Worm (Caenorhabditis elegans): ENCODE results near the gene Y113G7A.13.

Y113G7A.13 gene

DNA sequence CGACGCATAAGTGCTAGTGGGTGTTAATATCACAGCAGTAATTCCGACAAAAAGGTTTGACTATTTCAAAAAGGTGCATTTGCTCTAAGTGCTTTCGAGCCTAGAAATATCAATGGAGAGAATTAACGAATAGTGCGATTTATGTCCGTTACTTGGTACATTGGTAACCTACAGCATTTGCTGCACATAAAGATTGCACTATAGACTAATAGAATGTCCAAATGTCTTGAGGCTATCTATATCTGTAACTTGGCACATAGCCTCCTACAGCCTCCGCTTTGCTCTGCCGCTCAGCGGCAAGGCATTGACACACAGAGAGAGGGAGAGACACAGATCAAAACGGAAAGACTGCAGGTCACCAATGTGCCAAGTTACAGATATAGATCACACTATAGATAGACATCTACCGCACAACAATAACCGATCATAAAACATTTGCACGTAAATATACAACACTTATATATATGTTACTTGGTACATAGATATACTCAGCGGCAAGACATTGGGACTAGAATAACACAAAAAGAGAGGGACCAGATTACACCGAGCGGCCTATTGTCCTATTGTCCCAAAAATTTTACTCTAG, 47.5 kb downstream of the Y113G7A.13 start, which contains the start of the genes srh-217 and Y113G7B.28:
Gene srh-217, minus strand, starts transcription at position 101 of the 586 bp plus-strand sequence.
Gene Y113G7B.28, plus strand, starts transcription at position 536 of the 586 bp plus-strand sequence.
- TF ChIP-seq F13C5.2 (tag; optimal IDR thresholded peaks at IDR 0.05) (no peak), flt-1 (GFP tag; IDR thresholded peaks at IDR 0.05) (no peak), tra-4 (tag; optimal IDR thresholded peaks at IDR 0.05) (no peak), hnd-1 (tag; optimal IDR thresholded peaks at IDR 0.05) (no peak)

DNA sequence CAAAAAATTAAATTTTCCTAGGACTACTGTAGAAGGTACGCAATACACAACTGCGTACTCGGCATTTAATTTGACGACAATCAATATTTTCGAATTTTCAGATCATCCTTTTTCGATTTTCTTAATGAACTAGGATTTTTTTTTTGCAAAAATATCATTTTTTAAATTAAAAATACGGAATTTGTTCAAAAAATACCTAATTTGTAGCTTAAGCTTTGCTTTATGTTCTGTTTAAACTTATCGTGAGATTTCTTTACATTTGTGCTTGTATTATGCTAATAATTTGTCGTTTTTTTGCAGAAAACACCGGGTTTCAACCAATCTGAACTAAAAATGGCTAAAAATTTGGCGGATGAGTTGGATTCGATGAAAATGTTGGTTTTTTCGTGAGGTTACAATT, 48.7 kb downstream of the Y113G7A.13 start, which contains the start of gene ftr-1:
Gene ftr-1, plus strand, starts transcription at position 301 of the 400 bp plus-strand sequence.
- TF ChIP-seq hmg-4 (GFP tag; optimal IDR thresholded peaks at IDR 0.05) (no peak), ets-7 (tag; optimal IDR thresholded peaks at IDR 0.05) (no peak), ama-1 (optimal IDR thresholded peaks at IDR 0.05) (no peak), aly-1 (tag; optimal IDR thresholded peaks at IDR 0.05) (no peak), hmbx-1 (tag; optimal IDR thresholded peaks at IDR 0.05) (no peak), hnd-1 (tag; optimal IDR thresholded peaks at IDR 0.05) (no peak), F13C5.2 (tag; optimal IDR thresholded peaks at IDR 0.05) (no peak)

DNA sequence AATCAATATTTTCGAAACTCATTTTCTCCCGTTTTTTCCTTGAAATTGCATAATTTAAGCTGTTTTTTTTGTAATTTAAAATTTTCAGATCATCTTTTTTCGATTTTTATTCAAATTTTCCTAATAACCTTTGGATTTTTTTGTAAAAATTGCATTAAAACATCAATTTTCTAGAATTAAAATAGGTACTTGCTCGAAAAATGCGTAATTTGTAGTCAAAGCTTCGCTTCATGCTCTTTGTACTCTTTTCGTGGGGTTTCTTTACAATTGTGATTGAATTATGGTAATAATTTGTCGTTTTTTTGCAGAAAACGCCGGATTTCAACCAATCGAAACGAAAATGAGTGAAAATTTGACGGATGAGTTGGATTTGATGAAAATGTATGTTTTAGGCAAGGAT, 51.0 kb downstream of the Y113G7A.13 start, which contains the start of gene fog-2:
Gene fog-2, plus strand, starts transcription at position 301 of the 400 bp plus-strand sequence.
- TF ChIP-seq hnd-1 (tag; optimal IDR thresholded peaks at IDR 0.05) (no peak), tbx-11 (GFP tag; IDR thresholded peaks at IDR 0.05) (no peak), tra-4 (tag; optimal IDR thresholded peaks at IDR 0.05) (no peak), hmg-4 (GFP tag; optimal IDR thresholded peaks at IDR 0.05) (no peak)

DNA sequence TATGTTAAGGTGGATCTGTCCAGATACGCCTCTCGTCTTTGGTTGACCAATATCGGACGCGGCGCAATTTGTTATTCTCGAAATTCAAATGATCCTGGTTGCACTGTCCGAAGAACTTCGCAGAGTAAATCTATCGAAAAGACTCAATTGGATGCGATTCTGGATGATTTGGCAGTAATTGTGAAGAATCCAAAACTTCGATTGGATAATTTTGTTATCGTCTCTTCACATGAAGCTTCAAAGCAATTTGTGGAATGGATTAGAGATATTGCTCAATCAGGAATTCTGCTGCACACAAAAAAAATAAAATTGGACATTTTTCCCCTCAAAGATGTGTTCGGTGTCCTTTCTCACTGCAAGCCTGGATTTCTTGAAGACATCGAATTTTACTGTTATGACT, 51.7 kb downstream of the Y113G7A.13 start:
- TF ChIP-seq ets-7 (tag; optimal IDR thresholded peaks at IDR 0.05) (no peak), hmbx-1 (tag; optimal IDR thresholded peaks at IDR 0.05) (no peak), tbx-11 (GFP tag; IDR thresholded peaks at IDR 0.05) (no peak), flt-1 (GFP tag; IDR thresholded peaks at IDR 0.05) (no peak), tbx-37 (GFP tag; conservative IDR thresholded peaks at IDR 0.05) (no peak), ceh-13 (GFP tag; optimal IDR thresholded peaks at IDR 0.05) (no peak), tra-4 (tag; optimal IDR thresholded peaks at IDR 0.05) (no peak), F13C5.2 (tag; optimal IDR thresholded peaks at IDR 0.05) (no peak), ama-1 (optimal IDR thresholded peaks at IDR 0.05) (no peak)
